Worm (Caenorhabditis elegans) whole organism, late embryonic: ENCODE results near the gene Y59C2A.3.

Source experiments
- C08G9.2 ChIP-seq: sonication (generic microtip); optimal IDR thresholded peaks from 2 replicates; lab custom pipeline; 2016; ENCODE audit warnings: mild to moderate bottlenecking, missing genetic modification characterization, moderate library complexity, missing compliant biosample characterization
- F13H6.1 ChIP-seq: sonication (generic microtip); optimal IDR thresholded peaks from 2 replicates; lab custom pipeline; 2016; ENCODE audit warnings: missing genetic modification characterization, missing compliant biosample characterization
- K09A11.1 ChIP-seq: sonication (generic microtip); optimal IDR thresholded peaks from 2 replicates; lab custom pipeline; 2017; ENCODE audit warnings: antibody characterized with exemption, mild to moderate bottlenecking, missing genetic modification characterization, missing compliant biosample characterization; ENCODE audit not compliant: insufficient read depth
- T23F11.4 ChIP-seq: fragments of 200-800 bp; sonication (Bioruptor generic); optimal IDR thresholded peaks from 2 replicates; lab custom pipeline; 2018; ENCODE audit warnings: mild to moderate bottlenecking, missing genetic modification characterization, missing compliant biosample characterization
- ama-1 ChIP-seq: fragments of 150-350 bp; optimal IDR thresholded peaks from 2 replicates; lab custom pipeline; 2014
- ceh-18 ChIP-seq: sonication (generic microtip); optimal IDR thresholded peaks from 2 replicates; lab custom pipeline; 2016; ENCODE audit warnings: missing genetic modification characterization, missing compliant biosample characterization
- ceh-19 ChIP-seq: fragments of 200-800 bp; sonication (Bioruptor generic); optimal IDR thresholded peaks from 2 replicates; lab custom pipeline; 2018; ENCODE audit warnings: mild to moderate bottlenecking, missing genetic modification characterization, missing compliant biosample characterization
- ceh-2 ChIP-seq: sonication (generic microtip); optimal IDR thresholded peaks from 2 replicates; lab custom pipeline; 2016; ENCODE audit warnings: missing genotype, missing genetic modification characterization, missing compliant biosample characterization
- ceh-22 ChIP-seq: sonication (generic microtip); optimal IDR thresholded peaks from 2 replicates; lab custom pipeline; 2017; ENCODE audit warnings: missing biosample characterization, missing genetic modification characterization
- ceh-30 ChIP-seq: fragments of 150-350 bp; optimal IDR thresholded peaks from 2 replicates; lab custom pipeline; 2014; ENCODE audit warnings: missing biosample characterization, missing genetic modification characterization
- ceh-31 ChIP-seq: sonication (generic microtip); optimal IDR thresholded peaks from 2 replicates; lab custom pipeline; 2016; ENCODE audit warnings: missing genetic modification characterization, missing compliant biosample characterization
- ceh-48 ChIP-seq: sonication (generic microtip); optimal IDR thresholded peaks from 2 replicates; lab custom pipeline; 2016; ENCODE audit warnings: missing genetic modification characterization, inconsistent platforms, missing compliant biosample characterization
- ceh-9 ChIP-seq: sonication (generic microtip); optimal IDR thresholded peaks from 2 replicates; lab custom pipeline; 2016; ENCODE audit warnings: mild to moderate bottlenecking, missing genetic modification characterization, inconsistent platforms, missing compliant biosample characterization
- elt-2 ChIP-seq: sonication (generic microtip); optimal IDR thresholded peaks from 2 replicates; lab custom pipeline; 2016; ENCODE audit warnings: missing genetic modification reagents, missing genetic modification characterization, missing compliant biosample characterization
- fkh-6 ChIP-seq: sonication (generic microtip); optimal IDR thresholded peaks from 2 replicates; lab custom pipeline; 2016; ENCODE audit warnings: missing genetic modification characterization, missing compliant biosample characterization
- hlh-13 ChIP-seq: fragments of 200-800 bp; sonication (Bioruptor generic); optimal IDR thresholded peaks from 2 replicates; lab custom pipeline; 2018; ENCODE audit warnings: mild to moderate bottlenecking, missing genetic modification characterization, missing compliant biosample characterization
- hlh-15 ChIP-seq: sonication (generic microtip); optimal IDR thresholded peaks from 2 replicates; lab custom pipeline; 2016; ENCODE audit warnings: missing genetic modification characterization, missing compliant biosample characterization
- hlh-30 ChIP-seq: sonication (generic microtip); optimal IDR thresholded peaks from 2 replicates; lab custom pipeline; 2017; ENCODE audit warnings: antibody characterized with exemption, missing genetic modification characterization, missing compliant biosample characterization; ENCODE audit not compliant: insufficient read depth
- hlh-8 ChIP-seq: sonication (generic microtip); optimal IDR thresholded peaks from 2 replicates; lab custom pipeline; 2016; ENCODE audit warnings: missing genotype, missing genetic modification characterization, missing compliant biosample characterization
- lim-6 ChIP-seq: sonication (generic microtip); optimal IDR thresholded peaks from 2 replicates; lab custom pipeline; 2016; ENCODE audit warnings: missing genetic modification characterization, missing compliant biosample characterization
- madf-2 ChIP-seq: sonication (generic microtip); optimal IDR thresholded peaks from 2 replicates; lab custom pipeline; 2017; ENCODE audit warnings: missing genetic modification characterization, missing compliant biosample characterization
- nfya-1 ChIP-seq: sonication (generic microtip); optimal IDR thresholded peaks from 2 replicates; lab custom pipeline; 2017; ENCODE audit warnings: missing genetic modification characterization, mild to moderate bottlenecking, missing compliant biosample characterization, antibody characterized with exemption, moderate library complexity
- nhr-11 ChIP-seq: fragments of 150-350 bp; optimal IDR thresholded peaks from 2 replicates; lab custom pipeline; 2014; ENCODE audit warnings: missing biosample characterization, missing genetic modification characterization
- nhr-232 ChIP-seq: sonication (generic microtip); optimal IDR thresholded peaks from 2 replicates; lab custom pipeline; 2016; ENCODE audit warnings: missing genetic modification characterization, missing compliant biosample characterization
- odd-2 ChIP-seq: sonication (generic microtip); optimal IDR thresholded peaks from 2 replicates; lab custom pipeline; 2017; ENCODE audit warnings: antibody characterized with exemption, mild to moderate bottlenecking, missing genetic modification characterization, missing compliant biosample characterization
- pax-1 ChIP-seq: fragments of 150-350 bp; optimal IDR thresholded peaks from 2 replicates; lab custom pipeline; 2014; ENCODE audit warnings: missing biosample characterization, missing genetic modification characterization
- pha-2 ChIP-seq: sonication (generic microtip); optimal IDR thresholded peaks from 2 replicates; lab custom pipeline; 2017; ENCODE audit warnings: mild to moderate bottlenecking, missing genetic modification characterization, missing compliant biosample characterization
- pha-4 ChIP-seq: fragments of 150-350 bp; optimal IDR thresholded peaks from 2 replicates; lab custom pipeline; 2018; ENCODE audit warnings: missing biosample characterization, missing genetic modification reagents, missing genetic modification characterization
- pros-1 ChIP-seq: fragments of 150-350 bp; optimal IDR thresholded peaks from 2 replicates; lab custom pipeline; 2014; ENCODE audit warnings: missing biosample characterization, missing genetic modification reagents, missing genetic modification characterization
- ref-2 ChIP-seq: sonication (generic microtip); optimal IDR thresholded peaks from 2 replicates; lab custom pipeline; 2016; ENCODE audit warnings: missing genetic modification characterization, missing compliant biosample characterization
- rnt-1 ChIP-seq: sonication (generic microtip); optimal IDR thresholded peaks from 2 replicates; lab custom pipeline; 2016; ENCODE audit warnings: missing genetic modification characterization, missing compliant biosample characterization
- sox-4 ChIP-seq: sonication (generic microtip); optimal IDR thresholded peaks from 2 replicates; lab custom pipeline; 2017; ENCODE audit warnings: mild to moderate bottlenecking, missing genetic modification characterization, inconsistent platforms, missing compliant biosample characterization
- tbx-2 ChIP-seq: sonication (generic microtip); optimal IDR thresholded peaks from 2 replicates; lab custom pipeline; 2016; ENCODE audit warnings: missing genetic modification characterization, missing compliant biosample characterization
- tbx-7 ChIP-seq: sonication (generic microtip); optimal IDR thresholded peaks from 2 replicates; lab custom pipeline; 2016; ENCODE audit warnings: missing genotype, missing genetic modification characterization, missing compliant biosample characterization
- ttx-3 ChIP-seq: sonication (generic microtip); optimal IDR thresholded peaks from 2 replicates; lab custom pipeline; 2016; ENCODE audit warnings: missing genetic modification reagents, missing genetic modification characterization, missing compliant biosample characterization
- unc-3 ChIP-seq, 2 experiments: fragments of 200-800 bp in 1 of 2; sonication (Bioruptor generic) in 1 of 2; sonication (generic microtip) in 1 of 2; conservative IDR thresholded peaks in 1 of 2; optimal IDR thresholded peaks in 1 of 2; 2 replicates each; pipeline versions ENCODE4 v1.3.6 to Lab custom; 2016 to 2022; ENCODE audit warnings: missing compliant biosample characterization in 2 of 2, missing genetic modification characterization in 2 of 2, missing genetic modification reagents in 1 of 2
- unc-42 ChIP-seq: sonication (generic microtip); optimal IDR thresholded peaks from 2 replicates; lab custom pipeline; 2016; ENCODE audit warnings: missing genotype, missing genetic modification characterization, missing compliant biosample characterization
- unc-55 ChIP-seq: sonication (generic microtip); optimal IDR thresholded peaks from 2 replicates; lab custom pipeline; 2017; ENCODE audit warnings: missing biosample characterization, missing genetic modification reagents, missing genetic modification characterization
- unc-86 ChIP-seq: sonication (generic microtip); optimal IDR thresholded peaks from 2 replicates; lab custom pipeline; 2016; ENCODE audit warnings: missing genetic modification characterization, missing compliant biosample characterization

Gene Y59C2A.3

ce11 chrII:2177735-2178134, 42.0 kb downstream of the Y59C2A.3 start:
- TF ChIP-seq unc-3 (GFP tag; conservative IDR thresholded peaks at IDR 0.05; lab: Robert Waterston, UW) (no peak), unc-3 (tag; optimal IDR thresholded peaks at IDR 0.05; lab: Kevin White, UChicago) (no peak), K09A11.1 (tag; lab: Kevin White, UChicago) (no peak), pha-4 (tag; lab: Kevin White, UChicago) (no peak), hlh-30 (tag; lab: Kevin White, UChicago) (no peak), hlh-8 (tag; lab: Kevin White, UChicago) (no peak), ttx-3 (tag; lab: Kevin White, UChicago) (no peak), elt-2 (tag; lab: Kevin White, UChicago) (no peak), pha-2 (tag; lab: Kevin White, UChicago) (no peak), ceh-18 (no peak), ceh-30 (tag; lab: Kevin White, UChicago) (no peak), ceh-31 (tag; lab: Kevin White, UChicago) (no peak), madf-2 (tag; lab: Kevin White, UChicago) (no peak), ref-2 (tag; lab: Kevin White, UChicago) (no peak), unc-42 (tag; lab: Kevin White, UChicago) (no peak), tbx-2 (tag; lab: Kevin White, UChicago) (no peak)
- TF ChIP-seq, all 69 proteins: peak for 0

DNA sequence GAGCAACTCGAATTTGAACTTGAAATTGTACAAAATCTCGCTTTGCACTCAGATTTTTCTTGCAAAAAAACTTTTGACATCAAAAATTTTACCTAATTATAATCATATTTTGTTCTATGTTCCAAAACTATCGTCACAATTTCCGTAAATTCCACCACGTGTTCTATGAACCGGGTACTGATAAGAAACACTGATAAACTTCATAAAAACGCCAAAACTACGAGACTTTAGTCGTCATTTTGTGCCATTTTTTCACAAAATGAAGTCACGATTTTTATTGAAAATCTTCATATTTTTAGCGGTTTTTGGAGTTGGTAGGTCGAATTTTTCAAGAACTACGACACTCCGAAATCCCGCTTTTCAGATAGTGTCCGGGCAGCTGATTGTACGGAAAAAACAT, 43.0 kb downstream of the Y59C2A.3 start, which contains the start of gene gba-1:
Gene gba-1 (plus strand): TSS at position 54 of the 400 bp plus-strand sequence.
- TF ChIP-seq ceh-22 (tag; lab: Kevin White, UChicago): no peak
- TF ChIP-seq elt-2 (tag; lab: Kevin White, UChicago): peak; percentile 23
- no peak for TF ChIP-seq madf-2 (tag; lab: Kevin White, UChicago)
- TF ChIP-seq, all 69 proteins: peak for 1

DNA sequence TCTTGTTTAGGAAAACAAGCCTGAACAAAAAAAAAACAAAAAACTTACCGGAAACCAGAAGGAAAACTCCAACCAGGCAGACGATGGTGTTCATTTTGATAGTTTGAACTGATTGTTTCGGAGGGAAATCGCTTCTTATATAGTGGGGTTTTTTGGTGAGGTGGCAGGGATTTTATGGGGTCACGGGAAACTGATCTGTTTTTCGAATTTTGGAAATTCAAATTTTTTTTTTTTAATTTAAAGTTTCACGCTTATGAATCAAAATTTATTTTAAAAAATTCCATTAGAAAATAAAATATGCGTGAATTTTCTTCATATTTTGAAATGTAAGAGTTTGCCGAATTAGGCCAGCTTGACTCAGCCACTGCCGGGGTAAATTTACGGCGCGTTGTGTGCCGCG, 44.4 kb downstream of the Y59C2A.3 start, which contains the start of gene C33C12.7:
Gene C33C12.7 (minus strand): TSS at position 101 of the 400 bp plus-strand sequence.
- no peak for TF ChIP-seq rnt-1 (tag; lab: Kevin White, UChicago)
- TF ChIP-seq hlh-15 (tag; lab: Kevin White, UChicago): no peak
- TF ChIP-seq ceh-19 (GFP tag; lab: Kevin White, UChicago): no peak
- TF ChIP-seq hlh-13 (GFP tag; lab: Kevin White, UChicago): no peak

DNA sequence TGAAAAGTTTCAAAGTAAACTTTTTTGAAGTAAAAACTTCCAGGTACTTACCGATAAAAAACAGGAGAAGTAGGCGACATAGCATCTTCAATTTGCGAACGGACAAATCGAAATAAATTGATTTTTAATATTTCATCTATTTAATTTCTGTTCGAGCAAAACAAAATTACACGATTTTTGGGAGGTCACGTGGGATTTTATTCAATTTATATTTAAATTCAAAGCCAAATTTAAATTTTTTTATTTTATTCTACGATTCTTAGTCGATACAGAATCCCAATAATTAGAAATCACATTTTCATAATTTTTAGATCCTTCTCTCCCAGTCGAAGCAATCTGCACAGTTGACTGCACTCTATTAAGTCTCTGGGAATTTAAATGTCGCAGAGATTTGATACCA, 49.6 kb downstream of the Y59C2A.3 start, which contains the start of gene C33C12.12:
Gene C33C12.12 (minus strand): TSS at position 101 of the 400 bp plus-strand sequence.
- TF ChIP-seq ceh-9 (tag; lab: Kevin White, UChicago) (no peak), fkh-6 (tag; lab: Kevin White, UChicago) (no peak), ceh-2 (tag; lab: Kevin White, UChicago) (no peak), C08G9.2 (no peak), nhr-232 (tag; lab: Kevin White, UChicago) (no peak), pros-1 (no peak), nfya-1 (tag; lab: Kevin White, UChicago) (no peak), ref-2 (tag; lab: Kevin White, UChicago) (no peak), F13H6.1 (tag; lab: Kevin White, UChicago) (no peak), T23F11.4 (GFP tag; lab: Kevin White, UChicago) (no peak)

DNA sequence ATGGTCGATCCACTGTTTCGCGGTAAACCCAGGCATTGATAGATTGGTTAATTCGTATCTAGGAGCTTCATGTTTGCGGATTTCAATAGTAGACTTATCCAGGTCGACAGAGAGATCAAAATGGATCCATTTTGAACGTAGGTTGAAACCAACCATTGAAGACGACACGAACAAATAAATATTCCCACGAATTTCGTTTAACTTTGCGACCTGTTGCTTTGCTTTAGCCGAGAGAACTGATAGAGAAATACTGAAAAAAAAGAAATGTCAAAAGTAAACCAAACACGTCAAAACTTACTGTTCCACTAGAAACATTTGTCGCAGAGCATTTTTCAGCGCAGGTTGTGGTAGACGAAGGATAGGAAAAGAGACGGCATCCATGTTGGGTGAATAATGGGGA, 51.3 kb downstream of the Y59C2A.3 start, which contains the start of gene fbxb-38:
Gene fbxb-38 (minus strand): TSS at position 390 of the 400 bp plus-strand sequence.
- TF ChIP-seq ceh-22 (tag; lab: Kevin White, UChicago) (no peak), ama-1 (no peak), F13H6.1 (tag; lab: Kevin White, UChicago) (no peak), odd-2 (tag; lab: Kevin White, UChicago) (no peak), tbx-7 (tag; lab: Kevin White, UChicago) (no peak), ceh-48 (tag; lab: Kevin White, UChicago) (no peak), unc-55 (no peak), nhr-11 (no peak), pax-1 (tag; lab: Kevin White, UChicago) (no peak), ceh-9 (tag; lab: Kevin White, UChicago) (no peak), lim-6 (tag; lab: Kevin White, UChicago) (no peak), unc-86 (tag; lab: Kevin White, UChicago) (no peak), ceh-19 (GFP tag; lab: Kevin White, UChicago) (no peak), T23F11.4 (GFP tag; lab: Kevin White, UChicago) (no peak), madf-2 (tag; lab: Kevin White, UChicago) (no peak), sox-4 (tag; lab: Kevin White, UChicago) (no peak), elt-2 (tag; lab: Kevin White, UChicago) (no peak)
